Worm (Caenorhabditis elegans) whole organism, young adult: ENCODE measurements around the gene dcap-1.

Experiments
- B0336.3 ChIP-seq: fragments of 200-800 bp; sonication (Bioruptor generic); IDR thresholded peaks from 2 replicates; pipeline ENCODE4 v1.3.6; 2022; ENCODE audit warnings: missing genetic modification characterization, missing compliant biosample characterization
- C06A6.2 ChIP-seq: fragments of 200-800 bp; sonication (Bioruptor generic); conservative IDR thresholded peaks from 2 replicates; pipeline ENCODE4 v1.3.6; 2022; ENCODE audit warnings: missing genetic modification characterization, missing compliant biosample characterization
- F10E7.11 ChIP-seq: sonication (generic microtip); optimal IDR thresholded peaks from 2 replicates; lab custom pipeline; 2017; ENCODE audit warnings: mild to moderate bottlenecking, missing genetic modification characterization, moderate library complexity, missing compliant biosample characterization
- F22D6.2 ChIP-seq: sonication (generic microtip); optimal IDR thresholded peaks from 2 replicates; lab custom pipeline; 2016; ENCODE audit warnings: mild to moderate bottlenecking, missing genetic modification characterization, missing compliant biosample characterization
- F23B12.7 ChIP-seq: sonication (generic microtip); optimal IDR thresholded peaks from 2 replicates; lab custom pipeline; 2017; ENCODE audit warnings: missing genetic modification characterization, mild to moderate bottlenecking, missing compliant biosample characterization, antibody characterized with exemption, moderate library complexity; ENCODE audit not compliant: insufficient read depth
- F39B2.1 ChIP-seq: fragments of 200-800 bp; sonication (Bioruptor generic); IDR thresholded peaks from 2 replicates; pipeline ENCODE4 v1.3.6; 2022; ENCODE audit warnings: missing genetic modification reagents, missing genetic modification characterization, missing compliant biosample characterization
- F52B5.7 ChIP-seq: sonication (generic microtip); optimal IDR thresholded peaks from 2 replicates; lab custom pipeline; 2016; ENCODE audit warnings: mild to moderate bottlenecking, missing genetic modification characterization, missing compliant biosample characterization
- F57C9.4 ChIP-seq: sonication (generic microtip); optimal IDR thresholded peaks from 2 replicates; lab custom pipeline; 2017; ENCODE audit warnings: mild to moderate bottlenecking, missing genetic modification characterization, missing compliant biosample characterization
- T26A5.8 ChIP-seq: sonication (generic microtip); optimal IDR thresholded peaks from 2 replicates; lab custom pipeline; 2016; ENCODE audit warnings: missing genetic modification characterization, missing compliant biosample characterization
- Y53F4B.3 ChIP-seq: fragments of 200-800 bp; sonication (Bioruptor generic); IDR thresholded peaks from 2 replicates; pipeline ENCODE4 v1.3.6; 2022; ENCODE audit warnings: missing genetic modification reagents, missing genetic modification characterization, missing compliant biosample characterization
- Y53G8AR.9 ChIP-seq: fragments of 200-800 bp; sonication (Bioruptor generic); conservative IDR thresholded peaks from 2 replicates; pipeline ENCODE4 v1.3.6; 2022; ENCODE audit warnings: missing genetic modification reagents, missing genetic modification characterization, missing compliant biosample characterization
- Y67H2A.10 ChIP-seq: fragments of 200-800 bp; sonication (Bioruptor generic); conservative IDR thresholded peaks from 2 replicates; pipeline ENCODE4 v1.3.6; 2022; ENCODE audit warnings: missing genetic modification reagents, missing genetic modification characterization, missing compliant biosample characterization
- Y79H2A.3 ChIP-seq: fragments of 200-800 bp; sonication (Bioruptor generic); conservative IDR thresholded peaks from 2 replicates; pipeline ENCODE4 v1.3.6; 2022; ENCODE audit warnings: missing genetic modification reagents, missing genetic modification characterization, missing compliant biosample characterization
- Y95B8A.8 ChIP-seq: fragments of 200-800 bp; sonication (Bioruptor generic); IDR thresholded peaks from 2 replicates; pipeline ENCODE4 v1.3.6; 2022; ENCODE audit warnings: missing genetic modification reagents, missing genetic modification characterization, missing compliant biosample characterization
- aptf-2 ChIP-seq: fragments of 200-800 bp; sonication (Bioruptor generic); conservative IDR thresholded peaks from 2 replicates; pipeline ENCODE4 v1.3.6; 2022; ENCODE audit warnings: missing genetic modification reagents, missing genetic modification characterization, missing compliant biosample characterization
- attf-3 ChIP-seq: fragments of 200-800 bp; sonication (Bioruptor generic); conservative IDR thresholded peaks from 2 replicates; pipeline ENCODE4 v1.3.6; 2022; ENCODE audit warnings: missing genetic modification reagents, missing genetic modification characterization, missing compliant biosample characterization
- bed-1 ChIP-seq: fragments of 200-800 bp; sonication (Bioruptor generic); IDR thresholded peaks from 2 replicates; pipeline ENCODE4 v1.3.6; 2022; ENCODE audit warnings: missing genetic modification reagents, missing genetic modification characterization, missing compliant biosample characterization
- cebp-2 ChIP-seq: fragments of 200-800 bp; sonication (Bioruptor generic); IDR thresholded peaks from 2 replicates; pipeline ENCODE4 v1.3.6; 2022; ENCODE audit warnings: missing genetic modification characterization, missing compliant biosample characterization
- ceh-100 ChIP-seq: fragments of 200-800 bp; sonication (Bioruptor generic); IDR thresholded peaks from 2 replicates; pipeline ENCODE4 v1.3.6; 2022; ENCODE audit warnings: missing genetic modification reagents, missing genetic modification characterization, missing compliant biosample characterization
- ceh-79 ChIP-seq: sonication (generic microtip); optimal IDR thresholded peaks from 2 replicates; lab custom pipeline; 2017; ENCODE audit warnings: mild to moderate bottlenecking, missing genetic modification characterization, missing compliant biosample characterization
- chd-7 ChIP-seq: sonication (generic microtip); optimal IDR thresholded peaks from 2 replicates; lab custom pipeline; 2016; ENCODE audit warnings: mild to moderate bottlenecking, missing genetic modification characterization, moderate library complexity, missing compliant biosample characterization
- dpff-1 ChIP-seq: sonication (generic microtip); optimal IDR thresholded peaks from 2 replicates; lab custom pipeline; 2017; ENCODE audit warnings: mild to moderate bottlenecking, missing genetic modification characterization, missing compliant biosample characterization
- fkh-3 ChIP-seq: sonication (generic microtip); optimal IDR thresholded peaks from 2 replicates; lab custom pipeline; 2016; ENCODE audit warnings: mild to moderate bottlenecking, missing genetic modification characterization, missing compliant biosample characterization
- gei-17 ChIP-seq: fragments of 200-800 bp; sonication (Bioruptor generic); optimal IDR thresholded peaks from 2 replicates; lab custom pipeline; 2018; ENCODE audit warnings: mild to moderate bottlenecking, missing genetic modification characterization, missing compliant biosample characterization
- hlh-12 ChIP-seq: sonication (generic microtip); optimal IDR thresholded peaks from 2 replicates; lab custom pipeline; 2016; ENCODE audit warnings: missing genetic modification characterization, missing compliant biosample characterization
- hmg-1.2 ChIP-seq: fragments of 200-800 bp; sonication (Bioruptor generic); IDR thresholded peaks from 2 replicates; pipeline ENCODE4 v1.3.6; 2022; ENCODE audit warnings: missing genetic modification reagents, missing genetic modification characterization, missing compliant biosample characterization
- hrde-1 ChIP-seq: sonication (generic microtip); optimal IDR thresholded peaks from 2 replicates; lab custom pipeline; 2016; ENCODE audit warnings: missing genetic modification characterization, mild to moderate bottlenecking, missing compliant biosample characterization, moderate library complexity, missing genotype, missing genetic modification reagents, borderline replicate concordance
- let-607 ChIP-seq, 2 experiments: fragments of 200-800 bp in 1 of 2; sonication (Bioruptor generic) in 1 of 2; sonication (generic microtip) in 1 of 2; optimal IDR thresholded peaks; 2 replicates each; lab custom pipeline; 2016 to 2018; ENCODE audit warnings: mild to moderate bottlenecking in 2 of 2, missing compliant biosample characterization in 2 of 2, missing genetic modification characterization in 2 of 2, moderate library complexity in 2 of 2, missing genotype in 1 of 2
- lin-26 ChIP-seq: fragments of 200-800 bp; sonication (Bioruptor generic); IDR thresholded peaks from 2 replicates; pipeline ENCODE4 v1.3.6; 2022; ENCODE audit warnings: missing genetic modification reagents, missing genetic modification characterization, missing compliant biosample characterization
- lir-1 ChIP-seq: fragments of 200-800 bp; sonication (Bioruptor generic); conservative IDR thresholded peaks from 2 replicates; pipeline ENCODE4 v1.3.6; 2022; ENCODE audit warnings: missing genetic modification reagents, missing genetic modification characterization, missing compliant biosample characterization
- madf-10 ChIP-seq: sonication (generic microtip); optimal IDR thresholded peaks from 2 replicates; lab custom pipeline; 2016; ENCODE audit warnings: mild to moderate bottlenecking, missing genetic modification characterization, missing compliant biosample characterization
- madf-3 ChIP-seq: fragments of 200-800 bp; sonication (Bioruptor generic); IDR thresholded peaks from 2 replicates; pipeline ENCODE4 v1.3.6; 2022; ENCODE audit warnings: missing genetic modification reagents, missing genetic modification characterization, missing compliant biosample characterization
- madf-8 ChIP-seq: fragments of 200-800 bp; sonication (Bioruptor generic); conservative IDR thresholded peaks from 2 replicates; pipeline ENCODE4 v1.3.6; 2022; ENCODE audit warnings: missing genetic modification reagents, missing genetic modification characterization, missing compliant biosample characterization
- nfya-2 ChIP-seq: fragments of 200-800 bp; sonication (Bioruptor generic); IDR thresholded peaks from 2 replicates; pipeline ENCODE4 v1.3.6; 2022; ENCODE audit warnings: missing genetic modification reagents, missing genetic modification characterization, missing compliant biosample characterization
- nfyb-1 ChIP-seq: fragments of 200-800 bp; sonication (Bioruptor generic); IDR thresholded peaks from 2 replicates; pipeline ENCODE4 v1.3.6; 2022; ENCODE audit warnings: missing genetic modification reagents, missing genetic modification characterization, missing compliant biosample characterization
- nhr-120 ChIP-seq: fragments of 200-800 bp; sonication (Bioruptor generic); IDR thresholded peaks from 2 replicates; pipeline ENCODE4 v1.3.6; 2022; ENCODE audit warnings: missing genetic modification characterization, missing compliant biosample characterization
- pha-4 ChIP-seq: fragments of 150-350 bp; sonication (generic microtip); optimal IDR thresholded peaks from 2 replicates; lab custom pipeline; 2014; ENCODE audit warnings: missing biosample characterization, missing genetic modification reagents, missing genetic modification characterization
- rcor-1 ChIP-seq: fragments of 200-800 bp; sonication (Bioruptor generic); IDR thresholded peaks from 2 replicates; pipeline ENCODE4 v1.3.6; 2022; ENCODE audit warnings: missing genetic modification reagents, missing genetic modification characterization, missing compliant biosample characterization
- rec-8 ChIP-seq, 2 experiments: sonication (generic microtip); optimal IDR thresholded peaks; 2 replicates each; lab custom pipeline; 2016; ENCODE audit warnings: mild to moderate bottlenecking in 2 of 2, missing genetic modification characterization in 2 of 2, missing genetic modification reagents in 2 of 2, missing genotype in 2 of 2, missing biosample characterization in 1 of 2, missing compliant biosample characterization in 1 of 2, moderate library complexity in 1 of 2
- snpc-1.1 ChIP-seq: sonication (generic microtip); optimal IDR thresholded peaks from 2 replicates; lab custom pipeline; 2017; ENCODE audit warnings: missing genetic modification characterization, mild to moderate bottlenecking, missing compliant biosample characterization, antibody characterized with exemption, moderate library complexity, missing genotype, missing genetic modification reagents; ENCODE audit not compliant: insufficient read depth
- snpc-3.4 ChIP-seq: sonication (generic microtip); optimal IDR thresholded peaks from 2 replicates; lab custom pipeline; 2017; ENCODE audit warnings: missing genetic modification characterization, mild to moderate bottlenecking, missing compliant biosample characterization, antibody characterized with exemption, moderate library complexity, missing genotype, missing genetic modification reagents
- somi-1 ChIP-seq: fragments of 200-800 bp; sonication (Bioruptor generic); optimal IDR thresholded peaks from 2 replicates; lab custom pipeline; 2018; ENCODE audit warnings: mild to moderate bottlenecking, missing genetic modification characterization, missing compliant biosample characterization
- tbp1 ChIP-seq: fragments of 200-800 bp; sonication (Bioruptor generic); optimal IDR thresholded peaks from 2 replicates; lab custom pipeline; 2018; ENCODE audit warnings: mild to moderate bottlenecking, missing genetic modification characterization, missing compliant biosample characterization
- tbx-9 ChIP-seq: sonication (generic microtip); optimal IDR thresholded peaks from 2 replicates; lab custom pipeline; 2016; ENCODE audit warnings: borderline replicate concordance, missing genetic modification characterization, inconsistent platforms, missing compliant biosample characterization
- xnd-1 ChIP-seq: sonication (generic microtip); optimal IDR thresholded peaks from 2 replicates; lab custom pipeline; 2016; ENCODE audit warnings: missing genotype, missing genetic modification reagents, missing genetic modification characterization, missing compliant biosample characterization
- zfh-2 ChIP-seq: fragments of 200-800 bp; sonication (Bioruptor generic); conservative IDR thresholded peaks from 2 replicates; pipeline ENCODE4 v1.3.6; 2022; ENCODE audit warnings: missing genetic modification reagents, missing genetic modification characterization, missing compliant biosample characterization
- zim-3 ChIP-seq: sonication (generic microtip); optimal IDR thresholded peaks from 2 replicates; lab custom pipeline; 2017; ENCODE audit warnings: mild to moderate bottlenecking, missing genetic modification characterization, moderate library complexity, missing compliant biosample characterization
- ztf-18 ChIP-seq: sonication (generic microtip); optimal IDR thresholded peaks from 2 replicates; lab custom pipeline; 2016; ENCODE audit warnings: missing genotype, mild to moderate bottlenecking, missing genetic modification characterization, missing compliant biosample characterization
- ztf-6 ChIP-seq: fragments of 200-800 bp; sonication (Bioruptor generic); IDR thresholded peaks from 2 replicates; pipeline ENCODE4 v1.3.6; 2022; ENCODE audit warnings: missing genetic modification reagents, missing genetic modification characterization, missing compliant biosample characterization

Gene dcap-1

DNA sequence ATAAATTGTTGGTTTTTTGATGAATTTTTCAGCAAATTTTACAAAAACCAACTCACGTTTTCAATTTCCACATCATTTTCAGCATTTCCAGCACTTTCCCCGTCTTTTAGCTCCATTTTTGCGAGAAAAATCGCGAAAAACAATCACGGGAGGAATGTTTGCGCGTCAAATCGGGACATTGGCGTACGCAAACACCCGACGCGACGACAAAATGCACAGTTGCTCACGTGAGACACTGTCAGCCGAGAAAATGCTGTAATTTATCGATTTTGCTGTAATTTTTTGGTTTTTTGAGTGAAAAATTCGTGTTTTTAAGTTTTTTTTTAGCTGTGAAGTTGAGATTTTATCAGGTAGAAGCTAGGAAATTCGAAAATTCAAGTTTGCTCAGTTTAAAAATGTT lies 45.0 kb downstream of the dcap-1 start, which contains the start of gene Y55F3AM.9 (continued):
- TF ChIP-seq hrde-1 (tag; lab: Kevin White, UChicago), result no peak
- TF ChIP-seq cebp-2 (GFP tag; lab: Robert Waterston, UW), result no peak
- TF ChIP-seq ztf-6 (GFP tag; lab: Robert Waterston, UW), result no peak
- no peak for TF ChIP-seq bed-1
- TF ChIP-seq attf-3 (GFP tag; lab: Robert Waterston, UW), result no peak
- TF ChIP-seq B0336.3 (GFP tag; lab: Robert Waterston, UW), result no peak
- TF ChIP-seq F22D6.2 (tag; lab: Kevin White, UChicago), result no peak
- TF ChIP-seq Y53G8AR.9 (GFP tag; lab: Robert Waterston, UW), result no peak
- TF ChIP-seq madf-3 (GFP tag; lab: Robert Waterston, UW), result no peak
- TF ChIP-seq madf-8 (GFP tag; lab: Robert Waterston, UW), result no peak
- no peak for TF ChIP-seq lir-1
- TF ChIP-seq let-607 (tag; optimal IDR thresholded peaks at IDR 0.05; lab: Kevin White, UChicago), result no peak
- TF ChIP-seq gei-17, result no peak
- TF ChIP-seq tbx-9 (tag; lab: Kevin White, UChicago), result no peak
- TF ChIP-seq rec-8 (tag; optimal IDR thresholded peaks at IDR 0.05; lab: Kevin White, UChicago), result no peak
- no peak for TF ChIP-seq pha-4 (tag; lab: Kevin White, UChicago)
- TF ChIP-seq snpc-1.1, result peak; percentile 19
- TF ChIP-seq fkh-3, result no peak
- no peak for TF ChIP-seq C06A6.2 (GFP tag; lab: Robert Waterston, UW)
- TF ChIP-seq T26A5.8 (tag; lab: Kevin White, UChicago), result no peak
- TF ChIP-seq ceh-79 (tag; lab: Kevin White, UChicago), result no peak
- TF ChIP-seq chd-7 (tag; lab: Kevin White, UChicago), result no peak
- TF ChIP-seq rcor-1, result no peak
- no peak for TF ChIP-seq zfh-2 (GFP tag; lab: Robert Waterston, UW)
- TF ChIP-seq nfyb-1 (GFP tag; lab: Robert Waterston, UW), result 0 out of 2 replicates have a peak, but pooled peaks have one; percentile 17
- no peak for TF ChIP-seq Y67H2A.10 (GFP tag; lab: Robert Waterston, UW)
- no peak for TF ChIP-seq Y53F4B.3 (GFP tag; lab: Robert Waterston, UW)
- TF ChIP-seq F57C9.4, result no peak
- no peak for TF ChIP-seq F10E7.11
- TF ChIP-seq xnd-1 (tag; lab: Kevin White, UChicago), result no peak
- no peak for TF ChIP-seq somi-1
- no peak for TF ChIP-seq nhr-120
- no peak for TF ChIP-seq Y95B8A.8
- no peak for TF ChIP-seq ztf-18 (tag; lab: Kevin White, UChicago)
- TF ChIP-seq Y79H2A.3 (GFP tag; lab: Robert Waterston, UW), result no peak
- no peak for TF ChIP-seq ceh-100 (GFP tag; lab: Robert Waterston, UW)
- no peak for TF ChIP-seq aptf-2
- no peak for TF ChIP-seq dpff-1 (tag; lab: Kevin White, UChicago)
- TF ChIP-seq zim-3 (tag; lab: Kevin White, UChicago), result no peak
- TF ChIP-seq snpc-3.4 (tag; lab: Kevin White, UChicago), result no peak
- TF ChIP-seq madf-10 (tag; lab: Kevin White, UChicago), result no peak
- TF ChIP-seq hmg-1.2 (GFP tag; lab: Robert Waterston, UW), result no peak
- TF ChIP-seq nfya-2 (GFP tag; lab: Robert Waterston, UW), result no peak
- TF ChIP-seq tbp1 (GFP tag; lab: Kevin White, UChicago), result peak; percentile 10
- TF ChIP-seq hlh-12 (tag; lab: Kevin White, UChicago), result no peak
- no peak for TF ChIP-seq F39B2.1 (GFP tag; lab: Robert Waterston, UW)
- no peak for TF ChIP-seq lin-26
- no peak for TF ChIP-seq F52B5.7 (tag; lab: Kevin White, UChicago)
- no peak for TF ChIP-seq F23B12.7 (tag; lab: Kevin White, UChicago)
